Fruit fly (Drosophila melanogaster) whole organism, prepupa: ENCODE data around the gene ich.

Experiments used
- CG11294 ChIP-seq: fragments of 200-800 bp; sonication (Bioruptor generic); IDR thresholded peaks from 2 replicates; pipeline ENCODE4 v1.3.6; 2022; ENCODE audit warnings: missing biosample characterization, missing genetic modification characterization
- CG15336 ChIP-seq: fragments of 200-800 bp; sonication (Bioruptor generic); IDR thresholded peaks from 2 replicates; pipeline ENCODE4 v1.3.6; 2022; ENCODE audit warnings: missing biosample characterization, missing genetic modification characterization
- CG16779 ChIP-seq: fragments of 200-800 bp; sonication (Bioruptor generic); optimal IDR thresholded peaks from 3 replicates; lab custom pipeline; 2017; ENCODE audit warnings: missing biosample characterization, mild to moderate bottlenecking, missing genetic modification characterization
- CG31627 ChIP-seq: fragments of 200-800 bp; sonication (Bioruptor generic); optimal IDR thresholded peaks from 3 replicates; lab custom pipeline; 2016; ENCODE audit warnings: missing biosample characterization, missing genetic modification characterization
- CG6854 ChIP-seq: fragments of 200-800 bp; sonication (Bioruptor generic); optimal IDR thresholded peaks from 2 replicates; lab custom pipeline; 2017; ENCODE audit warnings: missing biosample characterization, mild to moderate bottlenecking, missing genetic modification characterization
- Eip75B ChIP-seq: fragments of 200-800 bp; sonication (Bioruptor generic); optimal IDR thresholded peaks from 3 replicates; lab custom pipeline; 2016; ENCODE audit warnings: missing biosample characterization, missing genetic modification characterization
- Gug ChIP-seq: fragments of 200-800 bp; sonication (Bioruptor generic); IDR thresholded peaks from 2 replicates; pipeline ENCODE4 v1.3.6; 2022; ENCODE audit warnings: missing biosample characterization, missing genetic modification characterization
- OdsH ChIP-seq: fragments of 200-800 bp; sonication (Bioruptor generic); optimal IDR thresholded peaks from 3 replicates; lab custom pipeline; 2016; ENCODE audit warnings: missing biosample characterization, missing genetic modification characterization
- fkh ChIP-seq: fragments of 200-800 bp; sonication (Bioruptor generic); optimal IDR thresholded peaks from 3 replicates; lab custom pipeline; 2017; ENCODE audit warnings: missing biosample characterization, mild to moderate bottlenecking, missing genetic modification characterization, moderate library complexity

- TF ChIP-seq Eip75B (peak; percentile 72), CG11294 (GFP tag; lab: Robert Waterston, UW) (no peak), CG16779 (tag; lab: Kevin White, UChicago) (peak; percentile 50), fkh (GFP tag; lab: Kevin White, UChicago) (no peak), CG6854 (GFP tag; lab: Kevin White, UChicago) (peak; percentile 13), CG15336 (peak; percentile 64), CG31627 (GFP tag; lab: Kevin White, UChicago) (no peak), OdsH (no peak), Gug (no peak)
Measured at dm6 chr3R:8971794-8972193, 9.0 kb upstream of the ich start.
